Fruit fly (Drosophila melanogaster) whole organism, prepupa: Measurements from ENCODE around the gene CG10098.

Experiments
- Blimp-1 ChIP-seq: fragments of 200-800 bp; sonication (Bioruptor generic); optimal IDR thresholded peaks from 3 replicates; lab custom pipeline; 2017; ENCODE audit warnings: missing biosample characterization, missing genetic modification characterization, mild to moderate bottlenecking, moderate library complexity, missing genetic modification reagents
- CG10631 ChIP-seq: fragments of 200-800 bp; sonication (Bioruptor generic); optimal IDR thresholded peaks from 2 replicates; lab custom pipeline; 2016; ENCODE audit warnings: missing biosample characterization, missing genetic modification characterization
- CG10669 ChIP-seq: fragments of 200-800 bp; sonication (Bioruptor generic); optimal IDR thresholded peaks from 3 replicates; lab custom pipeline; 2018; ENCODE audit warnings: missing biosample characterization, mild to moderate bottlenecking, missing genetic modification characterization, moderate library complexity
- CG11902 ChIP-seq: fragments of 200-800 bp; sonication (Bioruptor generic); optimal IDR thresholded peaks from 3 replicates; lab custom pipeline; 2016; ENCODE audit warnings: missing biosample characterization, missing genetic modification characterization
- CG15336 ChIP-seq: fragments of 200-800 bp; sonication (Bioruptor generic); IDR thresholded peaks from 2 replicates; pipeline ENCODE4 v1.3.6; 2022; ENCODE audit warnings: missing biosample characterization, missing genetic modification characterization
- CG1621 ChIP-seq: fragments of 200-800 bp; sonication (Bioruptor generic); optimal IDR thresholded peaks from 3 replicates; lab custom pipeline; 2018; ENCODE audit warnings: missing biosample characterization, mild to moderate bottlenecking, missing genetic modification characterization
- CG16779 ChIP-seq: fragments of 200-800 bp; sonication (Bioruptor generic); optimal IDR thresholded peaks from 3 replicates; lab custom pipeline; 2017; ENCODE audit warnings: missing biosample characterization, mild to moderate bottlenecking, missing genetic modification characterization
- CG32006 ChIP-seq: fragments of 200-800 bp; sonication (Bioruptor generic); optimal IDR thresholded peaks from 3 replicates; lab custom pipeline; 2017; ENCODE audit warnings: missing biosample characterization, mild to moderate bottlenecking, missing genetic modification characterization
- CG6276 ChIP-seq: fragments of 200-800 bp; sonication (Bioruptor generic); optimal IDR thresholded peaks from 2 replicates; lab custom pipeline; 2017; ENCODE audit warnings: missing biosample characterization, mild to moderate bottlenecking, missing genetic modification characterization
- CG6808 ChIP-seq: fragments of 200-800 bp; sonication (Bioruptor generic); optimal IDR thresholded peaks from 3 replicates; lab custom pipeline; 2017; ENCODE audit warnings: missing biosample characterization, missing genetic modification characterization, mild to moderate bottlenecking, moderate library complexity, missing genetic modification reagents
- CG6854 ChIP-seq: fragments of 200-800 bp; sonication (Bioruptor generic); optimal IDR thresholded peaks from 2 replicates; lab custom pipeline; 2017; ENCODE audit warnings: missing biosample characterization, mild to moderate bottlenecking, missing genetic modification characterization
- CG8119 ChIP-seq: fragments of 200-800 bp; sonication (Bioruptor generic); IDR thresholded peaks from 3 replicates; pipeline ENCODE4 v1.3.6; 2022; ENCODE audit warnings: missing biosample characterization, missing genetic modification characterization
- CG8632 ChIP-seq: fragments of 200-800 bp; sonication (Bioruptor generic); optimal IDR thresholded peaks from 3 replicates; lab custom pipeline; 2016; ENCODE audit warnings: missing biosample characterization, missing genetic modification characterization
- CG9139 ChIP-seq: fragments of 200-800 bp; sonication (Bioruptor generic); optimal IDR thresholded peaks from 3 replicates; lab custom pipeline; 2017; ENCODE audit warnings: missing biosample characterization, mild to moderate bottlenecking, missing genetic modification characterization
- Eip75B ChIP-seq: fragments of 200-800 bp; sonication (Bioruptor generic); optimal IDR thresholded peaks from 3 replicates; lab custom pipeline; 2016; ENCODE audit warnings: missing biosample characterization, missing genetic modification characterization
- Eip78C ChIP-seq: fragments of 200-800 bp; sonication (Bioruptor generic); peaks from one replicate; lab custom pipeline; 2016; ENCODE audit warnings: missing biosample characterization, missing genetic modification characterization
- Gug ChIP-seq: fragments of 200-800 bp; sonication (Bioruptor generic); IDR thresholded peaks from 2 replicates; pipeline ENCODE4 v1.3.6; 2022; ENCODE audit warnings: missing biosample characterization, missing genetic modification characterization
- Hr38 ChIP-seq: sonication (Bioruptor generic); optimal IDR thresholded peaks from 2 replicates; lab custom pipeline; 2016; ENCODE audit warnings: missing biosample characterization, missing genetic modification characterization
- Hr4 ChIP-seq: fragments of 200-800 bp; sonication (Bioruptor generic); optimal IDR thresholded peaks from 3 replicates; lab custom pipeline; 2016; ENCODE audit warnings: missing biosample characterization, missing genetic modification characterization
- Smox ChIP-seq: fragments of 200-800 bp; sonication (Bioruptor generic); optimal IDR thresholded peaks from 3 replicates; lab custom pipeline; 2016; ENCODE audit warnings: missing biosample characterization, missing genetic modification characterization
- Sox14 ChIP-seq: fragments of 200-800 bp; sonication (Bioruptor generic); optimal IDR thresholded peaks from 3 replicates; lab custom pipeline; 2016; ENCODE audit warnings: missing biosample characterization, missing genetic modification characterization
- Sox15 ChIP-seq: fragments of 200-800 bp; sonication (Bioruptor generic); optimal IDR thresholded peaks from 3 replicates; lab custom pipeline; 2016; ENCODE audit warnings: missing biosample characterization, missing genetic modification characterization
- acj6 ChIP-seq: fragments of 200-800 bp; sonication (Bioruptor generic); optimal IDR thresholded peaks from 3 replicates; lab custom pipeline; 2016; ENCODE audit warnings: missing biosample characterization, missing genetic modification characterization
- cyc ChIP-seq: fragments of 200-800 bp; sonication (Bioruptor generic); optimal IDR thresholded peaks from 3 replicates; lab custom pipeline; 2016; ENCODE audit warnings: missing biosample characterization, missing genetic modification characterization
- dac ChIP-seq: fragments of 200-800 bp; sonication (Bioruptor generic); optimal IDR thresholded peaks from 2 replicates; lab custom pipeline; 2017; ENCODE audit warnings: missing biosample characterization, mild to moderate bottlenecking, missing genetic modification characterization
- dsx ChIP-seq: fragments of 200-800 bp; optimal IDR thresholded peaks from 3 replicates; lab custom pipeline; 2019; ENCODE audit warnings: missing biosample characterization, mild to moderate bottlenecking, missing genetic modification characterization, moderate library complexity; ENCODE audit not compliant: poor library complexity, severe bottlenecking
- eg ChIP-seq: fragments of 200-800 bp; sonication (Bioruptor generic); IDR thresholded peaks from 3 replicates; pipeline ENCODE4 v1.3.6; 2022; ENCODE audit warnings: missing biosample characterization, missing genetic modification characterization
- fd59A ChIP-seq: fragments of 200-800 bp; sonication (Bioruptor generic); optimal IDR thresholded peaks from 2 replicates; lab custom pipeline; 2017; ENCODE audit warnings: missing biosample characterization, mild to moderate bottlenecking, missing genetic modification characterization, missing genetic modification reagents
- fd85E ChIP-seq: fragments of 200-800 bp; sonication (Bioruptor generic); optimal IDR thresholded peaks from 3 replicates; lab custom pipeline; 2016; ENCODE audit warnings: missing biosample characterization, missing genetic modification characterization
- fkh ChIP-seq: fragments of 200-800 bp; sonication (Bioruptor generic); optimal IDR thresholded peaks from 3 replicates; lab custom pipeline; 2017; ENCODE audit warnings: missing biosample characterization, mild to moderate bottlenecking, missing genetic modification characterization, moderate library complexity
- lz ChIP-seq: fragments of 200-800 bp; sonication (Bioruptor generic); optimal IDR thresholded peaks from 3 replicates; lab custom pipeline; 2016; ENCODE audit warnings: missing biosample characterization, missing genetic modification characterization
- net ChIP-seq: fragments of 200-800 bp; sonication (Bioruptor generic); optimal IDR thresholded peaks from 3 replicates; lab custom pipeline; 2016; ENCODE audit warnings: missing biosample characterization, missing genetic modification characterization
- salr ChIP-seq, 2 experiments: fragments of 200-800 bp; sonication (Bioruptor generic); optimal IDR thresholded peaks; 3 replicates each; lab custom pipeline; 2016 to 2018; ENCODE audit warnings: missing biosample characterization in 2 of 2, missing genetic modification characterization in 2 of 2, mild to moderate bottlenecking in 1 of 2
- ss ChIP-seq, 2 experiments: fragments of 200-800 bp; sonication (Bioruptor generic); optimal IDR thresholded peaks; 2 replicates in 1 of 2; 3 replicates in 1 of 2; lab custom pipeline; 2017 to 2018; ENCODE audit warnings: mild to moderate bottlenecking in 2 of 2, missing biosample characterization in 2 of 2, missing genetic modification characterization in 2 of 2, moderate library complexity in 1 of 2
- svp ChIP-seq: fragments of 200-800 bp; sonication (Bioruptor generic); peaks from one replicate; lab custom pipeline; 2016; ENCODE audit warnings: missing biosample characterization, missing genetic modification characterization
- topi ChIP-seq: fragments of 200-800 bp; sonication (Bioruptor generic); optimal IDR thresholded peaks from 3 replicates; lab custom pipeline; 2016; ENCODE audit warnings: missing biosample characterization, missing genetic modification characterization

Gene CG10098

DNA sequence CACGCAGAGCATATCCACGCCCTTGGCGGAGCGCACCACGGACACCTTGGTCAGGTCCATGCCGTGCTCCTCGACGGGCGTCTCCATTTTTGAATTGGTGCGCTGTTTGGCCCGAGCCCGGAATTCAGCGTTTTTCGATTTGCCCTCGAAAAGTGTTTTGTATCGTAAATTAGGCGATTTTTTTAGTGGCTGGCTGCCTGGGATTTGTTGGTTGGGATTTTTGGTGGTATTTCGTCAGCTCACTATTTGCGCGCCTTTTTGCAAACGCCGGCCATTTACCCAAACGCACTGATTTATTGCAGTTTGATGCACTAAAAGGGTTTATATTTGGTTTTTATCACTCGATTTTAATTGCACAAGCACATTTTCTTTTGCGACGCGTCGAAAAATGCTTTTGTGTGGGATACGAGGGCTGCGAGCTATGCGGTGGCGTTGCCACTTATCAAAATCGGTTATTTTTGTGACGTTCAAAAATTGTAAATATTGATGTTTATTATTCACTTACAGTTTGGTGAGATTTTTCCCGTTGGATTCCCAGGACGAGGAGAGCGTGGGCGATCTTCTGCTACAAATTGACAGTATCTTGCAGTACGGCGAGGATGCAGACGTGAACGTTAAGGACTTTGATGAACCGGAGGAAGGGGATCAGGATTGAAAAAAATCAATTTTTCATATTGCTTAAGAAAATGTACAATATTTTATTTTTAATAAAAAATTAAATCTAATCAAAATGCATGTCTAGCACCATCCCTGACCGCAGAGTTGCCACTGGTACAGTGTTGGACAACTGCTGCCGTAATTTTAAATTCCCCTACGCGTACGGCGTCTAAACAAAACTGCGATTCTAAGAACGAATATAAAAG, 26.4 kb downstream of the CG10098 start, which contains the start of the genes gfzf and Sas-4 (continued):
- TF ChIP-seq CG15336: 0 out of 2 replicates have a peak, but pooled peaks have one; percentile 25
- TF ChIP-seq CG8632 (GFP tag; lab: Kevin White, UChicago): peak; percentile 59
- TF ChIP-seq CG1621 (tag; lab: Kevin White, UChicago): peak; percentile 20
- peak; percentile 70 for TF ChIP-seq lz (GFP tag; lab: Kevin White, UChicago)
- TF ChIP-seq Sox14 (GFP tag; lab: Kevin White, UChicago): peak; percentile 69
- no peak for TF ChIP-seq CG6854
- TF ChIP-seq Hr4 (GFP tag; lab: Kevin White, UChicago): no peak
- no peak for TF ChIP-seq CG16779 (tag; lab: Kevin White, UChicago)
- peak; percentile 61 for TF ChIP-seq cyc
- TF ChIP-seq Eip78C (GFP tag; lab: Kevin White, UChicago): peak; percentile 80
- TF ChIP-seq fkh: no peak
- TF ChIP-seq eg (GFP tag; lab: Robert Waterston, UW): peak; percentile 71; the same call in 2 of the 3 replicates
- TF ChIP-seq CG10631: peak; percentile 70
- no peak for TF ChIP-seq Hr38 (GFP tag; lab: Kevin White, UChicago)
- no peak for TF ChIP-seq Smox

DNA sequence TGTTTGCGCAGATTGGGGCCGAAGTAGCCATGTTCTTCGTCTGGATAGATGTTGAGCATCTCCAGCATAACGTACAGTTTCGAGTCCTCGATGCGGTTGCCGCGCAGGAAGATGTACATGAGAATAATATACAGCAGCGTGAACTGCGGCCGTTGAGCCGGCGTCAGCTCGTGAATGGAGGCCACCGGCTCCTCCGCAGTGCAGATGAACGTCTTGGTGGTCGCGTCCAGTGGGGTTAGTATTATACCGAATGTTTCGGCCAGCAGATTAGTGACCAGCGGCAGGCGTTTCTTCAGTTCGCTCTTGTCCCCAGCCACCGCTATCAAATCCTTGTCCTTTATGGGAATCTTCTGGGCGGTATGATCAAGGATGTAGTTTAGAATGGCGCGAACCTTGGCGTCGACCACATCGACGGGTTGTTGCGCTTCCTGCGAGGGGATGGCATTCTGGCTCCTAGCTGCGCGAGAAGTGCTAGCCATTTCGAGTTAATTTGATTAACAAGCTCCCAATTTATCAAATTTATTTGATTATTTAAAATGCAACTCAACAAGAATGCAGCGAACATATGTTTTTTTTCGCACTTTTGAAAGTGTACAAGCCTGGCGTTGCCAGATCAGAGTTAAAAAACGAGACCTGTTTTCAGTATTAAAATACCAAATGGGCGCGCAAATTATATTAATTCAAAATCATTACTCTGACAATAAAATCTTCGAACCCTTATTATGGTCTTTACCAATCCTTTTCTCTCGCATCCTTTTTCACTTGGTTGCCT, 30.4 kb downstream of the CG10098 start, which contains the start of gene MAGE:
Gene MAGE (minus strand): TSS at position 595 of the 772 bp plus-strand sequence.
- no peak for TF ChIP-seq fkh
- no peak for TF ChIP-seq svp
- no peak for TF ChIP-seq Gug
- TF ChIP-seq CG10669: no peak
- no peak for TF ChIP-seq Sox15 (GFP tag; lab: Kevin White, UChicago)

DNA sequence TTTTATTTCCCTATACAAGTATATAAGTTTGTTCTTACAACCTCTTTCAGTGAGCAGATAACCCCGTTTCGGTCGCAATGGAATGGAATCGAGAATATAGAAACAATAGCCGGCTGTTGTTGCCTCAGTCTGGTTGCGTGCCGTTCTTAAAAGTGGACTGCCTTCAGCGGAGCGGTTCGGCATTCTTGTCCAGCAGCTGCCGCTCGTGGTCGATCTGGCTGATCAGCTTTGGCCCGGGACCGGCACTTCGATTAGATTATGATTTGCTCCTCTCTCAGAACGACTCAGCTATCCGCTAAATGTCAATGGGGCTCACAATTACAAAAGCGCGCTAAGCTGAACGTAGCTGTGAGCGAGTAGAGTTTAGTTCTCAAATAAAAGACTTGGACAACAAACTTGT, 32.8 kb downstream of the CG10098 start:
- TF ChIP-seq fd85E (GFP tag; lab: Kevin White, UChicago): no peak
- no peak for TF ChIP-seq CG8119 (GFP tag; lab: Robert Waterston, UW)
- no peak for TF ChIP-seq Smox
- no peak for TF ChIP-seq dac
- TF ChIP-seq Hr38 (GFP tag; lab: Kevin White, UChicago): no peak
- no peak for TF ChIP-seq topi (GFP tag; lab: Kevin White, UChicago)
- TF ChIP-seq lz (GFP tag; lab: Kevin White, UChicago): no peak
- TF ChIP-seq net (GFP tag; lab: Kevin White, UChicago): no peak
- no peak for TF ChIP-seq Sox15 (GFP tag; lab: Kevin White, UChicago)
- no peak for TF ChIP-seq fkh
- no peak for TF ChIP-seq CG16779 (tag; lab: Kevin White, UChicago)
- TF ChIP-seq Eip78C (GFP tag; lab: Kevin White, UChicago): no peak
- TF ChIP-seq CG10631: no peak
- no peak for TF ChIP-seq salr (GFP tag; optimal IDR thresholded peaks at IDR 0.05; lab: Kevin White, UChicago)

DNA sequence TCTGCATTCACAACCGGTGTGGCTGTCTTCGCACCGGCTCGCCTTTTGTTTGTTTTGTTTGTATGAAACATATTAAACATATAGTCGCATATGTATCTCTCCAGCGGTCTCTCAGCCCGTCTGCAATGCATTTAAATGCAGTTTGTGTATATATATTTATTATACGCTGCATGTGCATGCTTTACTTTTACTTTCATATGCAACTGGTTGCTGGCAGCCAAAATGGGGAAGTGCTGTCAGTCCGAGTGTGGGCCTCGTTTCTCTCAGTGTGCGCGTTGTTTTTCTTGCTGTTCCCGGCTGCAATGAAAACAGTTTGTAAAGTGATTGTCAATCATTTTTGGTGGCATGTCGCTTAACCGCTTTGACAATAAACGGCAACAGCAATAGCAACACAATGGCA, 35.3 kb downstream of the CG10098 start:
- TF ChIP-seq net (GFP tag; lab: Kevin White, UChicago) (no peak), fd85E (GFP tag; lab: Kevin White, UChicago) (no peak), Gug (no peak), CG6808 (GFP tag; lab: Kevin White, UChicago) (peak; percentile 25), CG32006 (GFP tag; lab: Kevin White, UChicago) (no peak), eg (GFP tag; lab: Robert Waterston, UW) (0 out of 3 replicates have a peak, but pooled peaks have one; percentile 34), dsx (peak; percentile 4), CG6276 (GFP tag; lab: Kevin White, UChicago) (peak; percentile 1), CG10631 (no peak), CG9139 (no peak), CG6854 (no peak), Eip75B (GFP tag; lab: Kevin White, UChicago) (no peak), cyc (no peak), topi (GFP tag; lab: Kevin White, UChicago) (no peak), ss (GFP tag; optimal IDR thresholded peaks at IDR 0.05; lab: Kevin White, UChicago) (peak in 1 of 2 experiments; percentile 3), Smox (peak; percentile 3), Sox14 (GFP tag; lab: Kevin White, UChicago) (no peak), fd59A (GFP tag; lab: Kevin White, UChicago) (no peak), acj6 (no peak), Blimp-1 (GFP tag; lab: Kevin White, UChicago) (peak; percentile 91), CG11902 (GFP tag; lab: Kevin White, UChicago) (no peak), lz (GFP tag; lab: Kevin White, UChicago) (no peak), Eip78C (GFP tag; lab: Kevin White, UChicago) (peak; percentile 58)
